Fruit fly (Drosophila melanogaster): ENCODE data around the gene tara.

- no peak for TF ChIP-seq CG1620 (GFP tag; optimal IDR thresholded peaks at IDR 0.05)
- TF ChIP-seq CG5204 (GFP tag; optimal IDR thresholded peaks at IDR 0.05) = no peak
- TF ChIP-seq Clk (GFP tag; optimal IDR thresholded peaks at IDR 0.05) = no peak
- no peak for TF ChIP-seq toe (GFP tag; optimal IDR thresholded peaks at IDR 0.05)
- TF ChIP-seq CG12768 (GFP tag; optimal IDR thresholded peaks at IDR 0.05) = no peak
Measured at dm6 chr3R:16275890-16276619, 50.6 kb downstream of the tara start.
